Worm (Caenorhabditis elegans) whole organism, L4 larva: Measurements from ENCODE around the gene daf-5.

ENCODE experiments used
- F49E8.2 ChIP-seq: sonication (generic microtip); optimal IDR thresholded peaks from 2 replicates; lab custom pipeline; 2016; ENCODE audit warnings: missing compliant biosample characterization, mild to moderate bottlenecking, missing genetic modification characterization, borderline replicate concordance
- jun-1 ChIP-seq: fragments of 150-350 bp; optimal IDR thresholded peaks from 2 replicates; lab custom pipeline; 2014; ENCODE audit warnings: missing biosample characterization, missing genetic modification reagents, missing genetic modification characterization
- mep-1 ChIP-seq: fragments of 150-350 bp; sonication (generic microtip); optimal IDR thresholded peaks from 3 replicates; lab custom pipeline; 2014; ENCODE audit warnings: missing biosample characterization, missing genetic modification characterization

DNA sequence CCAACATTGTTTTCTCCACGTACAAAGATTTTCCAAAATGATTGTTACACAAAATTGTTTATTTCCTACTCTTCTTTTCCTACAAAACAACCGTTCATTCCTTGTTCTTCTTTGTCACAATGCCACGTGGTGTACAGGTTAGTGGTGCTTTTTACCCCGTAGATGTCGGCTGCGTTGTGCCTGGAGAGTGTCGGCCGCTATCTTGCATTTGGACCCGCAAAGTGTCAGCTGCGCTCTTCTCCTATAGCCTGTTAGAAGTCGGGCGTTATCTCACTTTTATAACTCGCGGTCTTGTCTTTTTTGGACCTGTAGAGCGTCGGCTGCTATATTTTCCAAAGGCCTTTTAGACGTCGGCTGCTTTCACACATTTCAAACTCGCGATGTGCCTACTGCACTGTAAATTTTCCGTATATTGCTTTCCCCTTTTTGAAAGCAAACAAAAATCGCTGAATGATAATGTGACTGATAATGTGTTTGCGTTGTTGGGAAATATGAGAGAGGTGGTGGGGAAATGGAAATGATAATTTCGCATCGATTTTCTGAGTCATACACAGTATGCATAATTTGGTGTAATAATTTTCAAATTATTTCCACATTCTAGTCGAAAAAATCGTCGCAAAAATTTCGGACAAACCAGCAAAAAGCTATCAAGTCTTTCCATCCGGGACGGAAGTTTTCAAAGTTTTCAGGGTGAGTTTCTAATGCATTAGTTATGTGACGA lies 41.3 kb downstream of the daf-5 start, which contains the start of gene F01D5.8:
- TF ChIP-seq jun-1 (tag; lab: Kevin White, UChicago) (no peak), mep-1 (tag; lab: Kevin White, UChicago) (no peak), F49E8.2 (tag; lab: Kevin White, UChicago) (no peak)
